Worm (Caenorhabditis elegans): Measurements from ENCODE around the gene F49H12.4.

F49H12.4 gene

ce11 chrX:2118162-2118561 lies 38.5 kb downstream of the F49H12.4 start, which contains the start of gene swip-10:
TSS of gene swip-10 (minus strand) at chrX:2118262.
- TF ChIP-seq ztf-11 (tag; optimal IDR thresholded peaks at IDR 0.05) (no peak), nhr-25 (tag; optimal IDR thresholded peaks at IDR 0.05) (no peak)

ce11 chrX:2120961-2121360 lies 41.3 kb downstream of the F49H12.4 start, which contains the start of gene gpa-5:
TSS of gene gpa-5 (minus strand) at chrX:2121061.
- TF ChIP-seq aly-2 (tag; optimal IDR thresholded peaks at IDR 0.05) (no peak), nhr-21 (tag; optimal IDR thresholded peaks at IDR 0.05) (no peak), lin-13 (GFP tag; optimal IDR thresholded peaks at IDR 0.05) (no peak), ztf-4 (tag; optimal IDR thresholded peaks at IDR 0.05) (no peak), nhr-129 (tag; optimal IDR thresholded peaks at IDR 0.05) (no peak)

- no peak for TF ChIP-seq nhr-11 (tag; optimal IDR thresholded peaks at IDR 0.05)
- no peak for TF ChIP-seq peb-1 (tag; optimal IDR thresholded peaks at IDR 0.05)
- no peak for TF ChIP-seq alr-1 (tag; optimal IDR thresholded peaks at IDR 0.05)
- TF ChIP-seq elt-1 (tag; optimal IDR thresholded peaks at IDR 0.05), result no peak
- no peak for TF ChIP-seq nhr-23 (tag; optimal IDR thresholded peaks at IDR 0.05)
- TF ChIP-seq nhr-12 (tag; optimal IDR thresholded peaks at IDR 0.05), result no peak
- no peak for TF ChIP-seq nhr-10 (tag; optimal IDR thresholded peaks at IDR 0.05)
- TF ChIP-seq crh-2 (tag; optimal IDR thresholded peaks at IDR 0.05), result no peak
- TF ChIP-seq aly-2 (tag; optimal IDR thresholded peaks at IDR 0.05), result no peak
- no peak for TF ChIP-seq Y55F3AM.14 (GFP tag; optimal IDR thresholded peaks at IDR 0.05)
- TF ChIP-seq lin-13 (GFP tag; optimal IDR thresholded peaks at IDR 0.05), result no peak
- TF ChIP-seq nhr-77 (tag; optimal IDR thresholded peaks at IDR 0.05), result no peak
- no peak for TF ChIP-seq nhr-237 (tag; optimal IDR thresholded peaks at IDR 0.05)
- no peak for TF ChIP-seq nhr-6 (tag; optimal IDR thresholded peaks at IDR 0.05)
- no peak for TF ChIP-seq snpc-4 (tag; optimal IDR thresholded peaks at IDR 0.05)
- no peak for TF ChIP-seq mbf-1 (tag; optimal IDR thresholded peaks at IDR 0.05)
- TF ChIP-seq nhr-21 (tag; optimal IDR thresholded peaks at IDR 0.05), result no peak
- no peak for TF ChIP-seq nhr-25 (tag; optimal IDR thresholded peaks at IDR 0.05)
- TF ChIP-seq gmeb-1 (tag; optimal IDR thresholded peaks at IDR 0.05), result no peak
- TF ChIP-seq dmd-4 (tag; optimal IDR thresholded peaks at IDR 0.05), result no peak
Measured at ce11 chrX:2130141-2130540, 50.5 kb downstream of the F49H12.4 start, which contains the start of gene F53B1.8. TSS of gene F53B1.8 (minus strand) at chrX:2130241.
